Fruit fly (Drosophila melanogaster) whole organism, prepupa: ENCODE data around the gene COX7AL2.
A peak's percentile ranks its signal among the peaks of the same experiment; 100 is the strongest.

Experiments
- Blimp-1 ChIP-seq: fragments of 200-800 bp; sonication (Bioruptor generic); optimal IDR thresholded peaks from 3 replicates; lab custom pipeline; 2017; ENCODE audit warnings: missing biosample characterization, missing genetic modification characterization, mild to moderate bottlenecking, moderate library complexity, missing genetic modification reagents
- CG10669 ChIP-seq: fragments of 200-800 bp; sonication (Bioruptor generic); optimal IDR thresholded peaks from 3 replicates; lab custom pipeline; 2018; ENCODE audit warnings: missing biosample characterization, mild to moderate bottlenecking, missing genetic modification characterization, moderate library complexity
- CG11902 ChIP-seq: fragments of 200-800 bp; sonication (Bioruptor generic); optimal IDR thresholded peaks from 3 replicates; lab custom pipeline; 2016; ENCODE audit warnings: missing biosample characterization, missing genetic modification characterization
- CG15336 ChIP-seq: fragments of 200-800 bp; sonication (Bioruptor generic); IDR thresholded peaks from 2 replicates; pipeline ENCODE4 v1.3.6; 2022; ENCODE audit warnings: missing biosample characterization, missing genetic modification characterization
- CG1621 ChIP-seq: fragments of 200-800 bp; sonication (Bioruptor generic); optimal IDR thresholded peaks from 3 replicates; lab custom pipeline; 2018; ENCODE audit warnings: missing biosample characterization, mild to moderate bottlenecking, missing genetic modification characterization
- CG16779 ChIP-seq: fragments of 200-800 bp; sonication (Bioruptor generic); optimal IDR thresholded peaks from 3 replicates; lab custom pipeline; 2017; ENCODE audit warnings: missing biosample characterization, mild to moderate bottlenecking, missing genetic modification characterization
- CG3032 ChIP-seq: fragments of 200-800 bp; optimal IDR thresholded peaks from 2 replicates; lab custom pipeline; 2019; ENCODE audit warnings: missing biosample characterization, mild to moderate bottlenecking, missing genetic modification characterization, moderate library complexity
- CG32006 ChIP-seq: fragments of 200-800 bp; sonication (Bioruptor generic); optimal IDR thresholded peaks from 3 replicates; lab custom pipeline; 2017; ENCODE audit warnings: missing biosample characterization, mild to moderate bottlenecking, missing genetic modification characterization
- CG34406 ChIP-seq: fragments of 200-800 bp; sonication (Bioruptor generic); optimal IDR thresholded peaks from 3 replicates; lab custom pipeline; 2016; ENCODE audit warnings: missing biosample characterization, missing genetic modification characterization
- CG3919 ChIP-seq: fragments of 200-800 bp; sonication (Bioruptor generic); optimal IDR thresholded peaks from 3 replicates; lab custom pipeline; 2016; ENCODE audit warnings: missing biosample characterization, missing genetic modification characterization
- CG6163 ChIP-seq: fragments of 200-800 bp; sonication (Bioruptor generic); IDR thresholded peaks from 3 replicates; pipeline ENCODE4 v1.3.6; 2022; ENCODE audit warnings: missing biosample characterization, missing genetic modification characterization
- CG6276 ChIP-seq: fragments of 200-800 bp; sonication (Bioruptor generic); optimal IDR thresholded peaks from 2 replicates; lab custom pipeline; 2017; ENCODE audit warnings: missing biosample characterization, mild to moderate bottlenecking, missing genetic modification characterization
- CG6792 ChIP-seq: fragments of 200-800 bp; sonication (Bioruptor generic); optimal IDR thresholded peaks from 3 replicates; lab custom pipeline; 2016; ENCODE audit warnings: missing biosample characterization, missing genetic modification characterization
- CG6808 ChIP-seq: fragments of 200-800 bp; sonication (Bioruptor generic); optimal IDR thresholded peaks from 3 replicates; lab custom pipeline; 2017; ENCODE audit warnings: missing biosample characterization, missing genetic modification characterization, mild to moderate bottlenecking, moderate library complexity, missing genetic modification reagents
- CG6854 ChIP-seq: fragments of 200-800 bp; sonication (Bioruptor generic); optimal IDR thresholded peaks from 2 replicates; lab custom pipeline; 2017; ENCODE audit warnings: missing biosample characterization, mild to moderate bottlenecking, missing genetic modification characterization
- CG8319 ChIP-seq: fragments of 200-800 bp; sonication (Bioruptor generic); optimal IDR thresholded peaks from 3 replicates; lab custom pipeline; 2016; ENCODE audit warnings: missing biosample characterization, missing genetic modification characterization
- CG8632 ChIP-seq: fragments of 200-800 bp; sonication (Bioruptor generic); optimal IDR thresholded peaks from 3 replicates; lab custom pipeline; 2016; ENCODE audit warnings: missing biosample characterization, missing genetic modification characterization
- CG9139 ChIP-seq: fragments of 200-800 bp; sonication (Bioruptor generic); optimal IDR thresholded peaks from 3 replicates; lab custom pipeline; 2017; ENCODE audit warnings: missing biosample characterization, mild to moderate bottlenecking, missing genetic modification characterization
- Eip75B ChIP-seq: fragments of 200-800 bp; sonication (Bioruptor generic); optimal IDR thresholded peaks from 3 replicates; lab custom pipeline; 2016; ENCODE audit warnings: missing biosample characterization, missing genetic modification characterization
- Eip78C ChIP-seq: fragments of 200-800 bp; sonication (Bioruptor generic); peaks from one replicate; lab custom pipeline; 2016; ENCODE audit warnings: missing biosample characterization, missing genetic modification characterization
- Eip93F ChIP-seq: fragments of 200-800 bp; sonication (Bioruptor generic); optimal IDR thresholded peaks from 2 replicates; lab custom pipeline; 2016; ENCODE audit warnings: missing biosample characterization, mild to moderate bottlenecking, missing genetic modification characterization
- Ets96B ChIP-seq: fragments of 200-800 bp; optimal IDR thresholded peaks from 2 replicates; lab custom pipeline; 2019; ENCODE audit warnings: missing biosample characterization, mild to moderate bottlenecking, missing genetic modification characterization, moderate library complexity
- Gug ChIP-seq: fragments of 200-800 bp; sonication (Bioruptor generic); IDR thresholded peaks from 2 replicates; pipeline ENCODE4 v1.3.6; 2022; ENCODE audit warnings: missing biosample characterization, missing genetic modification characterization
- Hr39 ChIP-seq: fragments of 200-800 bp; sonication (Bioruptor generic); optimal IDR thresholded peaks from 2 replicates; lab custom pipeline; 2016; ENCODE audit warnings: missing biosample characterization, missing genetic modification characterization
- Hr4 ChIP-seq: fragments of 200-800 bp; sonication (Bioruptor generic); optimal IDR thresholded peaks from 3 replicates; lab custom pipeline; 2016; ENCODE audit warnings: missing biosample characterization, missing genetic modification characterization
- Lpt ChIP-seq: fragments of 200-800 bp; sonication (Bioruptor generic); optimal IDR thresholded peaks from 3 replicates; lab custom pipeline; 2016; ENCODE audit warnings: missing biosample characterization, missing genetic modification characterization
- Met ChIP-seq: fragments of 200-800 bp; sonication (Bioruptor generic); optimal IDR thresholded peaks from 3 replicates; lab custom pipeline; 2016; ENCODE audit warnings: missing biosample characterization, missing genetic modification characterization
- Smox ChIP-seq: fragments of 200-800 bp; sonication (Bioruptor generic); optimal IDR thresholded peaks from 3 replicates; lab custom pipeline; 2016; ENCODE audit warnings: missing biosample characterization, missing genetic modification characterization
- Sox102F ChIP-seq: fragments of 200-800 bp; sonication (Bioruptor generic); optimal IDR thresholded peaks from 2 replicates; lab custom pipeline; 2016; ENCODE audit warnings: missing biosample characterization, mild to moderate bottlenecking, missing genetic modification characterization
- Sox14 ChIP-seq: fragments of 200-800 bp; sonication (Bioruptor generic); optimal IDR thresholded peaks from 3 replicates; lab custom pipeline; 2016; ENCODE audit warnings: missing biosample characterization, missing genetic modification characterization
- Sox15 ChIP-seq: fragments of 200-800 bp; sonication (Bioruptor generic); optimal IDR thresholded peaks from 3 replicates; lab custom pipeline; 2016; ENCODE audit warnings: missing biosample characterization, missing genetic modification characterization
- dac ChIP-seq: fragments of 200-800 bp; sonication (Bioruptor generic); optimal IDR thresholded peaks from 2 replicates; lab custom pipeline; 2017; ENCODE audit warnings: missing biosample characterization, mild to moderate bottlenecking, missing genetic modification characterization
- eg ChIP-seq: fragments of 200-800 bp; sonication (Bioruptor generic); IDR thresholded peaks from 3 replicates; pipeline ENCODE4 v1.3.6; 2022; ENCODE audit warnings: missing biosample characterization, missing genetic modification characterization
- esn ChIP-seq: fragments of 200-800 bp; sonication (Bioruptor generic); optimal IDR thresholded peaks from 2 replicates; lab custom pipeline; 2016; ENCODE audit warnings: missing biosample characterization, mild to moderate bottlenecking, missing genetic modification characterization, moderate library complexity
- fd85E ChIP-seq: fragments of 200-800 bp; sonication (Bioruptor generic); optimal IDR thresholded peaks from 3 replicates; lab custom pipeline; 2016; ENCODE audit warnings: missing biosample characterization, missing genetic modification characterization
- fkh ChIP-seq: fragments of 200-800 bp; sonication (Bioruptor generic); optimal IDR thresholded peaks from 3 replicates; lab custom pipeline; 2017; ENCODE audit warnings: missing biosample characterization, mild to moderate bottlenecking, missing genetic modification characterization, moderate library complexity
- lz ChIP-seq: fragments of 200-800 bp; sonication (Bioruptor generic); optimal IDR thresholded peaks from 3 replicates; lab custom pipeline; 2016; ENCODE audit warnings: missing biosample characterization, missing genetic modification characterization
- net ChIP-seq: fragments of 200-800 bp; sonication (Bioruptor generic); optimal IDR thresholded peaks from 3 replicates; lab custom pipeline; 2016; ENCODE audit warnings: missing biosample characterization, missing genetic modification characterization
- salr ChIP-seq, 2 experiments: fragments of 200-800 bp; sonication (Bioruptor generic); optimal IDR thresholded peaks; 3 replicates each; lab custom pipeline; 2016 to 2018; ENCODE audit warnings: missing biosample characterization in 2 of 2, missing genetic modification characterization in 2 of 2, mild to moderate bottlenecking in 1 of 2
- spab ChIP-seq: fragments of 200-800 bp; sonication (Bioruptor generic); optimal IDR thresholded peaks from 2 replicates; lab custom pipeline; 2017; ENCODE audit warnings: missing biosample characterization, mild to moderate bottlenecking, missing genetic modification characterization, missing genetic modification reagents
- ss ChIP-seq, 2 experiments: fragments of 200-800 bp; sonication (Bioruptor generic); optimal IDR thresholded peaks; 2 replicates in 1 of 2; 3 replicates in 1 of 2; lab custom pipeline; 2017 to 2018; ENCODE audit warnings: mild to moderate bottlenecking in 2 of 2, missing biosample characterization in 2 of 2, missing genetic modification characterization in 2 of 2, moderate library complexity in 1 of 2
- svp ChIP-seq: fragments of 200-800 bp; sonication (Bioruptor generic); peaks from one replicate; lab custom pipeline; 2016; ENCODE audit warnings: missing biosample characterization, missing genetic modification characterization
- topi ChIP-seq: fragments of 200-800 bp; sonication (Bioruptor generic); optimal IDR thresholded peaks from 3 replicates; lab custom pipeline; 2016; ENCODE audit warnings: missing biosample characterization, missing genetic modification characterization
- vri ChIP-seq: fragments of 200-800 bp; sonication (Bioruptor generic); optimal IDR thresholded peaks from 3 replicates; lab custom pipeline; 2016; ENCODE audit warnings: missing biosample characterization, mild to moderate bottlenecking, missing genetic modification characterization

COX7AL2 gene

dm6 chr2L:2239284-2239683 is 41.6 kb upstream of the COX7AL2 start, which contains the start of gene Tengl2:
Gene Tengl2, minus strand, starts transcription at chr2L:2239384.
- TF ChIP-seq Met, result no peak
- TF ChIP-seq CG6808, result no peak
- TF ChIP-seq CG3032 (tag; lab: Kevin White, UChicago), result no peak
- no peak for TF ChIP-seq CG8632 (GFP tag; lab: Kevin White, UChicago)
- TF ChIP-seq Blimp-1 (GFP tag; lab: Kevin White, UChicago), result no peak
- no peak for TF ChIP-seq ss (GFP tag; optimal IDR thresholded peaks at IDR 0.05; lab: Kevin White, UChicago)
- no peak for TF ChIP-seq Eip78C (GFP tag; lab: Kevin White, UChicago)
- TF ChIP-seq CG1621 (tag; lab: Kevin White, UChicago), result no peak
- no peak for TF ChIP-seq svp (GFP tag; lab: Kevin White, UChicago)
- no peak for TF ChIP-seq CG6854 (GFP tag; lab: Kevin White, UChicago)
- TF ChIP-seq Sox102F, result no peak
- no peak for TF ChIP-seq Hr4 (GFP tag; lab: Kevin White, UChicago)
- no peak for TF ChIP-seq Ets96B
- TF ChIP-seq Eip75B (GFP tag; lab: Kevin White, UChicago), result no peak
- no peak for TF ChIP-seq CG6276
- TF ChIP-seq CG16779 (tag; lab: Kevin White, UChicago), result no peak
- TF ChIP-seq Smox (GFP tag; lab: Kevin White, UChicago), result no peak
- TF ChIP-seq fkh (GFP tag; lab: Kevin White, UChicago), result no peak
- TF ChIP-seq fd85E, result no peak
- no peak for TF ChIP-seq Hr39 (GFP tag; lab: Kevin White, UChicago)

- no peak for TF ChIP-seq esn (GFP tag; lab: Kevin White, UChicago)
- no peak for TF ChIP-seq CG8319 (GFP tag; lab: Kevin White, UChicago)
- no peak for TF ChIP-seq CG9139 (GFP tag; lab: Kevin White, UChicago)
- no peak for TF ChIP-seq topi
- TF ChIP-seq Sox14 (GFP tag; lab: Kevin White, UChicago), result no peak
- TF ChIP-seq Sox15 (GFP tag; lab: Kevin White, UChicago), result no peak
- TF ChIP-seq Ets96B, result no peak
- TF ChIP-seq Eip93F, result no peak
- TF ChIP-seq CG6792 (GFP tag; lab: Kevin White, UChicago), result no peak
- no peak for TF ChIP-seq CG6808
- TF ChIP-seq vri (GFP tag; lab: Kevin White, UChicago), result no peak
- no peak for TF ChIP-seq CG10669 (GFP tag; lab: Kevin White, UChicago)
These were observed 40.4 kb upstream of the COX7AL2 start, which contains the start of gene Tengl3 for dm6 chr2L:2238151-2238550. Gene Tengl3, minus strand, starts transcription at chr2L:2238251.

DNA sequence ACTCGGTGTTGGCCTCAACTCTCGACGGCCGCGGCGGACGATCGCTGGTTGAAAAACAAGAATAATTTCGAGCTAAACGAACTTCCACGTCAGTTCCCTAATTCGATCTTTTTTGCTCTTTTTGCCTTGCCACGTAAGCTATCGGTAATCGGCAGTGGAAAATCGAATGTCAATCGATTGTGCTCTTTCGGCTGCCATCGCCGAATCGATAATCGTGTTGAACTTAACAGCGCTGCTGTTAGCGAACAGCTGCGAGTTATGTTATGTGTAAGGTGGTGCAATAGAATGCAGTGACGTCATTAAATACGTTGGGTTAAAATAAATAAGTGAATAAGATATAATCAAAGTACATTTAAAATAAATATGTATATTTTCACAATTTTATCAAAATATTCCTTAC is 39.0 kb upstream of the COX7AL2 start, which contains the start of gene Sec24CD:
Sec24CD (minus strand) TSS at position 123 of the 400 bp plus-strand sequence.
- no peak for TF ChIP-seq dac (GFP tag; lab: Kevin White, UChicago)
- no peak for TF ChIP-seq CG6276
- no peak for TF ChIP-seq CG34406 (GFP tag; lab: Kevin White, UChicago)
- no peak for TF ChIP-seq net (GFP tag; lab: Kevin White, UChicago)
- TF ChIP-seq fkh (GFP tag; lab: Kevin White, UChicago), result no peak
- no peak for TF ChIP-seq CG11902 (GFP tag; lab: Kevin White, UChicago)
- no peak for TF ChIP-seq Met
- no peak for TF ChIP-seq CG10669 (GFP tag; lab: Kevin White, UChicago)
- TF ChIP-seq CG9139 (GFP tag; lab: Kevin White, UChicago), result no peak
- TF ChIP-seq CG6163 (GFP tag; lab: Robert Waterston, UW), result no peak
- no peak for TF ChIP-seq Ets96B
- TF ChIP-seq Lpt (GFP tag; lab: Kevin White, UChicago), result no peak
- peak; percentile 13 for TF ChIP-seq CG3032 (tag; lab: Kevin White, UChicago)
- peak; percentile 13; the same call in 1 of the 2 replicates for TF ChIP-seq CG15336 (GFP tag; lab: Robert Waterston, UW)
- no peak for TF ChIP-seq fd85E
- TF ChIP-seq spab (GFP tag; lab: Kevin White, UChicago), result no peak
- no peak for TF ChIP-seq Eip78C (GFP tag; lab: Kevin White, UChicago)
- TF ChIP-seq Gug (GFP tag; lab: Robert Waterston, UW), result no peak
- TF ChIP-seq CG32006 (GFP tag; lab: Kevin White, UChicago), result no peak
- no peak for TF ChIP-seq lz (GFP tag; lab: Kevin White, UChicago)
- peak; percentile 33 for TF ChIP-seq svp (GFP tag; lab: Kevin White, UChicago)
- TF ChIP-seq topi, result no peak
- TF ChIP-seq CG6854 (GFP tag; lab: Kevin White, UChicago), result no peak
- no peak for TF ChIP-seq CG16779 (tag; lab: Kevin White, UChicago)
- no peak for TF ChIP-seq CG8319 (GFP tag; lab: Kevin White, UChicago)
- TF ChIP-seq CG3919 (GFP tag; lab: Kevin White, UChicago), result no peak
- peak; percentile 36 for TF ChIP-seq esn (GFP tag; lab: Kevin White, UChicago)
- TF ChIP-seq Sox102F, result no peak
- TF ChIP-seq salr (GFP tag; optimal IDR thresholded peaks at IDR 0.05; lab: Kevin White, UChicago), result no peak
- TF ChIP-seq eg (GFP tag; lab: Robert Waterston, UW), result peak; percentile 40; the same call in 1 of the 3 replicates
- peak; percentile 9 for TF ChIP-seq Eip93F
- no peak for TF ChIP-seq Sox15 (GFP tag; lab: Kevin White, UChicago)
